Fruit fly (Drosophila melanogaster) S2 (cell line): ENCODE measurements around the gene CG12075.

ENCODE experiments used
- CG8478 ChIP-seq: fragments of >200 bp; optimal IDR thresholded peaks from 2 replicates; lab custom pipeline; 2018
- CTCF ChIP-seq, 2 experiments: fragments of >200 bp; optimal IDR thresholded peaks; 2 replicates each; lab custom pipeline; 2018

dm6 chrX:8867481-8867880 lies 29.4 kb downstream of the CG12075 start:
- TF ChIP-seq CG8478 (lab: Kevin White, UChicago) = no peak
- peak; percentile 74 to 77 for TF ChIP-seq CTCF (optimal IDR thresholded peaks at IDR 0.05; lab: Kevin White, UChicago)
